Fruit fly (Drosophila melanogaster): Measurements from ENCODE around the gene CG14073.

- TF ChIP-seq pan (optimal IDR thresholded peaks at IDR 0.05) (no peak), psq (optimal IDR thresholded peaks at IDR 0.05) (no peak), CG8478 (optimal IDR thresholded peaks at IDR 0.05) (no peak), Dll (optimal IDR thresholded peaks at IDR 0.05) (no peak), usp (GFP tag; optimal IDR thresholded peaks at IDR 0.05) (no peak), EcR (GFP tag; optimal IDR thresholded peaks at IDR 0.05) (no peak)
These were observed 19.5 kb upstream of the CG14073 start for dm6 chr3L:18839996-18840369.

All from whole organism.